Comparison of ENCODE assay signal across 1 fruit fly cellular context in the genomic region with DNA sequence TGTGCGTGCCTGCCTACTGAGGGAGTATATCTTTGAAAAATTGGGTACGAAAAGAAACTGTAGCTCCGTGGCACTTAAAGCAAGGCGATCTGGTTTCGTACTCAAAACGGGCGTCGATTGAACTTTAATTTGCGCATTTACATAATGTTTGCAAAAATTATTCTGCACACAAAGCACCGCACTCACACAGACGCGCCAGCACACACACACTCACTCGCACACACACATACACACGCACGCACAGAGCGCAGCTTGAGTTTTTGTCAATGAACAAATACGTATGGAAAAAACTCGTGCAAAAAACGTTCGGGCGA.
TF ChIP-seq lines count a peak whose summit lies in the region.

No protein-coding gene starts in this region.

TF ChIP-seq in whole organism, embryonic, 481 proteins besides CTCF, POLR2A, EP300 and RAD21 (continued from another document):
- TF ChIP-seq H15 (GFP tag; IDR thresholded peaks at IDR 0.05; lab: Robert Waterston, UW) = 0 out of 3 replicates have a peak, but pooled peaks have one; percentile 19
- peak; percentile 92 for TF ChIP-seq rib (GFP tag; IDR thresholded peaks at IDR 0.05; lab: Robert Waterston, UW)
- TF ChIP-seq gsb-n (tag; optimal IDR thresholded peaks at IDR 0.05; lab: Kevin White, UChicago) = no peak
- peak; percentile 25; the same call in 1 of the 2 replicates for TF ChIP-seq chm (GFP tag; IDR thresholded peaks at IDR 0.05; lab: Robert Waterston, UW)
- no peak for TF ChIP-seq CG2875 (GFP tag; optimal IDR thresholded peaks at IDR 0.05; lab: Kevin White, UChicago)
- 0 out of 3 replicates have a peak, but pooled peaks have one; percentile 48 for TF ChIP-seq mld (GFP tag; IDR thresholded peaks at IDR 0.05; lab: Robert Waterston, UW; ENCODE audit: partially characterized antibody)
- no peak for TF ChIP-seq dpn (GFP tag; optimal IDR thresholded peaks at IDR 0.05; lab: Kevin White, UChicago)
- 0 out of 2 replicates have a peak, but pooled peaks have one; percentile 36 for TF ChIP-seq tna (GFP tag; IDR thresholded peaks at IDR 0.05; lab: Robert Waterston, UW; ENCODE audit: partially characterized antibody)
- peak; percentile 35; the same call in 1 of the 2 replicates for TF ChIP-seq inv (GFP tag; IDR thresholded peaks at IDR 0.05; lab: Robert Waterston, UW; ENCODE audit: partially characterized antibody)
- peak; percentile 57; the same call in 1 of the 3 replicates for TF ChIP-seq z (GFP tag; IDR thresholded peaks at IDR 0.05; lab: Robert Waterston, UW)
- no peak for TF ChIP-seq Hr39 (optimal IDR thresholded peaks at IDR 0.05; lab: Kevin White, UChicago)
- TF ChIP-seq HLH4C (GFP tag; IDR thresholded peaks at IDR 0.05; lab: Robert Waterston, UW; ENCODE audit: partially characterized antibody) = 0 out of 3 replicates have a peak, but pooled peaks have one; percentile 6
- peak; percentile 15; the same call in 1 of the 3 replicates for TF ChIP-seq CG34224 (GFP tag; IDR thresholded peaks at IDR 0.05; lab: Robert Waterston, UW; ENCODE audit: partially characterized antibody)
- TF ChIP-seq CG12104 (GFP tag; optimal IDR thresholded peaks at IDR 0.05; lab: Kevin White, UChicago) = no peak
- TF ChIP-seq unc-4 (GFP tag; IDR thresholded peaks at IDR 0.05; lab: Robert Waterston, UW; ENCODE audit: partially characterized antibody) = peak; percentile 26; the same call in 1 of the 2 replicates
- peak; percentile 69 for TF ChIP-seq cg (GFP tag; optimal IDR thresholded peaks at IDR 0.05; lab: Kevin White, UChicago)
- TF ChIP-seq ato (GFP tag; IDR thresholded peaks at IDR 0.05; lab: Robert Waterston, UW; ENCODE audit: partially characterized antibody) = peak; percentile 43; the same call in 1 of the 2 replicates
